Worm (Caenorhabditis elegans): ENCODE results near the gene Y57G11C.1147.

ce11 chrIV:14790579-14790978, 6.7 kb downstream of the Y57G11C.1147 start:
- TF ChIP-seq dao-5 (tag; optimal IDR thresholded peaks at IDR 0.05) (no peak), him-1 (tag; optimal IDR thresholded peaks at IDR 0.05) (no peak)
